Fruit fly (Drosophila melanogaster): ENCODE measurements around the gene Zip71B.

- no peak for TF ChIP-seq Myc (optimal IDR thresholded peaks at IDR 0.05)
- TF ChIP-seq psq (optimal IDR thresholded peaks at IDR 0.05) = no peak
- no peak for TF ChIP-seq ttk (optimal IDR thresholded peaks at IDR 0.05)
- TF ChIP-seq Sin3A (optimal IDR thresholded peaks at IDR 0.05) = no peak
These were observed 31.5 kb upstream of the Zip71B start for dm6 chr3L:14960549-14960948.
